Worm (Caenorhabditis elegans): ENCODE data around the gene F19B10.4.

The F19B10.4 gene

DNA sequence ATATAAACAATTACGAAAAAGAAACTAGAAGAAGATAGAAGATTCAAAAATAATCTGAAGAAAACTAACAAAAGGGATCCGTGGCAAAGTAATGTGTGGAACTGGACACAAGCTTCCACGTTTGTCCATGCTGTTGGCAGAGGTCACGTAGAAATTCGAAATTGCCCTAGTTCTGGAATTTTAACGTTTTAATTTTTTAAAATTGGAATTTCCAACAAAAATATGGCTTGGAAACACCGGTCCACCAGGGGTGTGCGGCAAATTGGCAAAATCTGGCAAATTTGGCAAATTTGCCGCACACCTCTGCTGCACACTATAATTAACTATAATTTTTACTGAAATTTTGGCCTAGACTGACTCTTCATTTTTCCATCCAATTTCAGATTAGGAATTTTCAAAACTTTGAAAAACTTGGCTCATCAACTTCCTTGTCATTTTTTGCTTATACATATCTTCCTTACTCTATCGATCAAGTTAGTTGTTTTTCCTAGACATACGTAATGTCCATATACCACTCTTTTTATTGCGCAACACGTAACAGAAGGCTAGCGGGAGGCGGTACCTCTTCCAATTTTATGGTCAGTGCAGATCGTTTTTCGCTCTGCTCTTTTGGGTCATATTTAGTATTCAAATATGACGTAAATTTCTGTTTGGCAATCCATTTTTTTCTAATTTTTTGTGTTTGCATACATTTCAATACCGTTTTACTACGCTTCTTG, 21.6 kb downstream of the F19B10.4 start, which contains the start of gene F19B10.10:
TSS of gene F19B10.10 (minus strand) at position 51 of the 719 bp plus-strand sequence.
- TF ChIP-seq B0035.1 (tag; optimal IDR thresholded peaks at IDR 0.05) (no peak), C17E4.6 (GFP tag; IDR thresholded peaks at IDR 0.05) (no peak), T26A5.8 (tag; optimal IDR thresholded peaks at IDR 0.05) (no peak), ztf-18 (tag; optimal IDR thresholded peaks at IDR 0.05) (no peak), ztf-25 (GFP tag; IDR thresholded peaks at IDR 0.05) (no peak), atf-7 (tag; optimal IDR thresholded peaks at IDR 0.05) (no peak), zfh-2 (GFP tag; conservative IDR thresholded peaks at IDR 0.05) (no peak), unc-130 (GFP tag; optimal IDR thresholded peaks at IDR 0.05) (no peak), sea-2 (GFP tag; IDR thresholded peaks at IDR 0.05) (no peak), ztf-28 (GFP tag; IDR thresholded peaks at IDR 0.05) (no peak), let-607 (tag; optimal IDR thresholded peaks at IDR 0.05) (no peak), dpff-1 (tag; optimal IDR thresholded peaks at IDR 0.05) (no peak), ets-4 (GFP tag; optimal IDR thresholded peaks at IDR 0.05) (no peak), ama-1 (optimal IDR thresholded peaks at IDR 0.05) (no peak), ama-1 (GFP tag; optimal IDR thresholded peaks at IDR 0.05) (no peak), nfyb-1 (GFP tag; IDR thresholded peaks at IDR 0.05) (no peak)

DNA sequence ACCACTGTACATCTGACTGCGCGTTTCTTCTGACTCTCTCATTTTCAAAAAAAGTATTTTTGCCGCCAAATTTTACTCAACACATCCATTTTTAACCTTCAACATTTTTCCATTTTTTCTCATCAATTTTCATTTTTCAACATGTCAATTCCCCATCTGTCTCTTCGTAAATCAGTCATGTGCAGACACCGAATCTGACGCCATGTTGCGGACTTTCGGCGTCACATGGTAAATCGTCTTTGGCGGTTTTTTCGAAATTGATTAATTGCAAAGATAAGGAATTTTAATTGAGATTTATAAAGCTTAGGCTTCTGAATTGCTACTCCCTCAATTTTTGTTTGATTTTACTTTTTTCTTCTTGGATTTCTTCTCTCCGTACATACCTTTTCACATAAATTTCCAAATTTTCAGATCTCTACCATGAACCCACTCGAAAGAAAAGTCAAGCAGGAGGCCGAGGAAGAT, 22.9 kb downstream of the F19B10.4 start, which contains the start of gene F19B10.1:
TSS of gene F19B10.1 (plus strand) at position 415 of the 465 bp plus-strand sequence.
- TF ChIP-seq lag-1 (GFP tag; IDR thresholded peaks at IDR 0.05), result no peak
- peak; percentile 33 for TF ChIP-seq efl-1 (GFP tag; optimal IDR thresholded peaks at IDR 0.05)
- peak; percentile 66 for TF ChIP-seq attf-5 (GFP tag; optimal IDR thresholded peaks at IDR 0.05)
- no peak for TF ChIP-seq nfya-1 (tag; optimal IDR thresholded peaks at IDR 0.05; ENCODE audit: borderline replicate concordance, insufficient read depth)
- no peak for TF ChIP-seq lsy-27 (tag; optimal IDR thresholded peaks at IDR 0.05; ENCODE audit: borderline replicate concordance, insufficient read depth)
- peak; percentile 61 for TF ChIP-seq nhr-80 (tag; optimal IDR thresholded peaks at IDR 0.05)
- TF ChIP-seq nfyb-1 (GFP tag; IDR thresholded peaks at IDR 0.05), result peak; percentile 71; the same call in 1 of the 2 replicates
- TF ChIP-seq F10E7.11 (tag; optimal IDR thresholded peaks at IDR 0.05), result no peak
- TF ChIP-seq sdz-38 (tag; optimal IDR thresholded peaks at IDR 0.05), result no peak
- TF ChIP-seq rcor-1 (GFP tag; IDR thresholded peaks at IDR 0.05), result no peak
- TF ChIP-seq ztf-25 (GFP tag; IDR thresholded peaks at IDR 0.05), result no peak
- TF ChIP-seq lin-35 (GFP tag; optimal IDR thresholded peaks at IDR 0.05), result peak in 1 of 3 experiments; percentile 92
- no peak for TF ChIP-seq egl-18 (GFP tag; IDR thresholded peaks at IDR 0.05)
- peak; percentile 18 for TF ChIP-seq F23B12.7 (tag; optimal IDR thresholded peaks at IDR 0.05; ENCODE audit: insufficient read depth)
- TF ChIP-seq snpc-4 (GFP tag; optimal IDR thresholded peaks at IDR 0.05), result no peak
- peak in 1 of 4 experiments; percentile 62 for TF ChIP-seq snpc-4 (tag; optimal IDR thresholded peaks at IDR 0.05)
- 0 out of 2 replicates have a peak, but pooled peaks have one; percentile 44 for TF ChIP-seq dox-1 (GFP tag; IDR thresholded peaks at IDR 0.05)
- no peak for TF ChIP-seq let-526 (GFP tag; IDR thresholded peaks at IDR 0.05)
- TF ChIP-seq ZK185.1 (tag; optimal IDR thresholded peaks at IDR 0.05; ENCODE audit: poor library complexity, severe bottlenecking), result no peak
- peak; percentile 60 for TF ChIP-seq dpl-1 (GFP tag; optimal IDR thresholded peaks at IDR 0.05)
- TF ChIP-seq Y53G8AR.9 (GFP tag; conservative IDR thresholded peaks at IDR 0.05), result 0 out of 2 replicates have a peak, but pooled peaks have one; percentile 31
- peak; percentile 37 for TF ChIP-seq tbp1 (GFP tag; optimal IDR thresholded peaks at IDR 0.05)
- TF ChIP-seq Y79H2A.3 (GFP tag; conservative IDR thresholded peaks at IDR 0.05), result no peak
- TF ChIP-seq hmg-20 (GFP tag; IDR thresholded peaks at IDR 0.05), result no peak
- TF ChIP-seq lin-54 (GFP tag; optimal IDR thresholded peaks at IDR 0.05), result peak; percentile 80
- peak; percentile 66; the same call in 1 of the 2 replicates for TF ChIP-seq mcd-1 (GFP tag; IDR thresholded peaks at IDR 0.05)
- TF ChIP-seq hrde-1 (tag; optimal IDR thresholded peaks at IDR 0.05; ENCODE audit: borderline replicate concordance), result no peak
- no peak for TF ChIP-seq lin-26 (GFP tag; IDR thresholded peaks at IDR 0.05)
